Fruit fly (Drosophila melanogaster): ENCODE results near the gene Alp11.
A peak's percentile ranks its signal among the peaks of the same experiment; 100 is the strongest.

The Alp11 gene

DNA sequence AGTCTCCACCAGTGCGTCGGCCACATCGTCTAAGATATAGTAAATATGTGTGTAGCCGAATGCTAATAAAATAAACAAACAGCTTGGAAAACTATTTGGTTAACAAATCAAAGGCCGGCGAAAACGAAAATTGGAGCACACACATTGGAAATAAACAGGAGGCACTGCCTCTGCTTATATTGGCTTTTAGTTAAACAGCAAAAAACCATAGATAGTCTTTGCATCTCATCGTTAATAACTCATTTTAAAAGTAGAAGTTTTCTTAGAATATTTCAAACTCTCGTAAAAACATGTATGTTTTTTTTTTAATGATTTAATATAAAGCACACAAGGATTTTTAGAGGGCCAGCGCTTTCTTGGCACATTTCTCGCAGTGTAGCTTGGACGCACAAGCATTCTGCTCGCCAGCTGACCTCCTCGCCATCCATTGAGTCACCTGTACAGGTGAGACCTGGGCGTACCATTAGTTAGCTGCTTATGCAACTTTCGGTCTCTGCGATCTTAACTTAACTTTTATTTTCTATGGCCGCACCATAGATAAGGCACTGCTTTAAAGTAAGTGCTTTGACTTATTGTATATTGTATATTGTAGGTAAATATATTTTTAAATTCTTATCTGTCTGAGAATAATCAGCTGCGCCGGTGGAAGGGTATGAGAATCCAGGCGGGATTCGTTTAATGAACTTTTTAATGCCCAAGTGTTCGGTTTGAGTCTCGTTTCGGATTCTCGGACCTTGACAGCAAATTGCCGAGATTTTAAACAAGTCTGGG is 4.4 kb downstream of the Alp11 start (continued):
- TF ChIP-seq CG13775 (GFP tag; optimal IDR thresholded peaks at IDR 0.05) (peak; percentile 36), Tbp (GFP tag; optimal IDR thresholded peaks at IDR 0.05) (no peak), Med (GFP tag) (peak; percentile 76), CG1529 (GFP tag; optimal IDR thresholded peaks at IDR 0.05) (peak; percentile 19), CG10462 (GFP tag; optimal IDR thresholded peaks at IDR 0.05) (peak; percentile 11), so (GFP tag; IDR thresholded peaks at IDR 0.05) (peak; percentile 39; the same call in 1 of the 3 replicates), CG6683 (GFP tag; optimal IDR thresholded peaks at IDR 0.05) (no peak), pum (GFP tag; optimal IDR thresholded peaks at IDR 0.05) (peak; percentile 41), pb (GFP tag; optimal IDR thresholded peaks at IDR 0.05) (no peak), vvl (GFP tag; IDR thresholded peaks at IDR 0.05) (peak; percentile 59), gcm (GFP tag; optimal IDR thresholded peaks at IDR 0.05) (peak; percentile 3), CG14441 (GFP tag; IDR thresholded peaks at IDR 0.05) (peak; percentile 27; the same call in 1 of the 2 replicates), CG11560 (tag; IDR thresholded peaks at IDR 0.05) (no peak), B-H2 (GFP tag; optimal IDR thresholded peaks at IDR 0.05) (no peak), Bteb2 (GFP tag; optimal IDR thresholded peaks at IDR 0.05) (no peak), vfl (GFP tag; optimal IDR thresholded peaks at IDR 0.05) (no peak), CG8089 (GFP tag; optimal IDR thresholded peaks at IDR 0.05) (peak; percentile 6), crp (GFP tag; optimal IDR thresholded peaks at IDR 0.05) (no peak), h (optimal IDR thresholded peaks at IDR 0.05) (no peak), hth (optimal IDR thresholded peaks at IDR 0.05) (no peak), CG7786 (GFP tag; optimal IDR thresholded peaks at IDR 0.05) (peak; percentile 15), CG8359 (GFP tag; optimal IDR thresholded peaks at IDR 0.05; ENCODE audit: borderline replicate concordance) (no peak), CG1602 (GFP tag; optimal IDR thresholded peaks at IDR 0.05) (no peak), Poxn (GFP tag; IDR thresholded peaks at IDR 0.05) (no peak), CG15601 (tag; optimal IDR thresholded peaks at IDR 0.05) (peak; percentile 1), D19B (GFP tag; optimal IDR thresholded peaks at IDR 0.05) (peak; percentile 9), CG6272 (GFP tag; IDR thresholded peaks at IDR 0.05) (peak; percentile 34; the same call in 1 of the 2 replicates), CG6854 (GFP tag; optimal IDR thresholded peaks at IDR 0.05) (no peak), CG2712 (tag; optimal IDR thresholded peaks at IDR 0.05) (peak; percentile 23), bsh (GFP tag; optimal IDR thresholded peaks at IDR 0.05) (peak in 1 of 2 experiments; percentile 57), NfI (GFP tag; optimal IDR thresholded peaks at IDR 0.05) (peak; percentile 16), CG31441 (GFP tag; IDR thresholded peaks at IDR 0.05) (peak; percentile 53), CG11696 (GFP tag; IDR thresholded peaks at IDR 0.05) (no peak), jing (GFP tag; optimal IDR thresholded peaks at IDR 0.05) (no peak), CG9817 (tag; optimal IDR thresholded peaks at IDR 0.05) (peak; percentile 37), CG18599 (GFP tag; optimal IDR thresholded peaks at IDR 0.05) (peak; percentile 60), schlank (tag; optimal IDR thresholded peaks at IDR 0.05) (no peak), Ada2b (GFP tag; IDR thresholded peaks at IDR 0.05) (peak; percentile 29; the same call in 1 of the 2 replicates), Hr78 (GFP tag; optimal IDR thresholded peaks at IDR 0.05) (peak in 1 of 2 experiments; percentile 42), CG32767 (GFP tag; IDR thresholded peaks at IDR 0.05) (peak; percentile 27; the same call in 1 of the 2 replicates), CG4404 (GFP tag; IDR thresholded peaks at IDR 0.05) (no peak), insv (GFP tag; optimal IDR thresholded peaks at IDR 0.05) (no peak), CG16863 (GFP tag; optimal IDR thresholded peaks at IDR 0.05) (peak; percentile 21), mam (GFP tag; optimal IDR thresholded peaks at IDR 0.05) (peak; percentile 1), ci (GFP tag; IDR thresholded peaks at IDR 0.05) (peak; percentile 62; the same call in 2 of the 3 replicates), CG2889 (GFP tag; IDR thresholded peaks at IDR 0.05) (no peak), NC2α (GFP tag; optimal IDR thresholded peaks at IDR 0.05) (no peak), Oaz (GFP tag; IDR thresholded peaks at IDR 0.05) (no peak), Hr39 (optimal IDR thresholded peaks at IDR 0.05) (no peak), CG11247 (GFP tag; IDR thresholded peaks at IDR 0.05) (no peak)

Measured in whole organism, embryonic.